Worm (Caenorhabditis elegans): ENCODE measurements around the gene F53B2.8.
"Not testable (repeated sequence)": the region's sequence is repeated elsewhere in the genome, so short reads cannot be mapped to it uniquely, and the experiment has no call there.

F53B2.8 gene

ce11 chrIV:12531464-12531863 lies 4.3 kb upstream of the F53B2.8 start:
- TF ChIP-seq hlh-1 (tag; optimal IDR thresholded peaks at IDR 0.05) (no peak), ceh-43 (GFP tag; optimal IDR thresholded peaks at IDR 0.05) (no peak), sem-2 (GFP tag; optimal IDR thresholded peaks at IDR 0.05) (no peak), ceh-39 (tag; optimal IDR thresholded peaks at IDR 0.05) (no peak), drap-1 (GFP tag; optimal IDR thresholded peaks at IDR 0.05) (no peak), nhr-237 (tag; optimal IDR thresholded peaks at IDR 0.05) (no peak), blmp-1 (tag; optimal IDR thresholded peaks at IDR 0.05) (no peak), M03D4.4 (tag; optimal IDR thresholded peaks at IDR 0.05) (no peak), mls-2 (tag; optimal IDR thresholded peaks at IDR 0.05) (no peak), tbx-8 (GFP tag; optimal IDR thresholded peaks at IDR 0.05) (no peak), flh-1 (GFP tag; optimal IDR thresholded peaks at IDR 0.05) (no peak), sptf-1 (tag; optimal IDR thresholded peaks at IDR 0.05) (no peak)

ce11 chrIV:12531047-12531446 lies 3.9 kb upstream of the F53B2.8 start, which contains the start of gene F53B2.5:
F53B2.5 (minus strand) TSS chrIV:12531147.
- TF ChIP-seq bed-3 (GFP tag; optimal IDR thresholded peaks at IDR 0.05) (no peak), mls-2 (tag; optimal IDR thresholded peaks at IDR 0.05) (no peak)

- TF ChIP-seq blmp-1 (tag; optimal IDR thresholded peaks at IDR 0.05) (no peak), lsy-2 (tag; optimal IDR thresholded peaks at IDR 0.05) (no peak), lin-13 (tag; optimal IDR thresholded peaks at IDR 0.05) (no peak), ham-2 (GFP tag; optimal IDR thresholded peaks at IDR 0.05) (no peak), mep-1 (tag; optimal IDR thresholded peaks at IDR 0.05) (no peak), mab-5 (tag; optimal IDR thresholded peaks at IDR 0.05) (no peak), sem-2 (GFP tag; optimal IDR thresholded peaks at IDR 0.05) (no peak), mls-2 (tag; optimal IDR thresholded peaks at IDR 0.05) (no peak), ces-1 (GFP tag; optimal IDR thresholded peaks at IDR 0.05) (no peak), ceh-43 (GFP tag; optimal IDR thresholded peaks at IDR 0.05) (no peak), nhr-12 (tag; optimal IDR thresholded peaks at IDR 0.05) (no peak), unc-120 (tag; optimal IDR thresholded peaks at IDR 0.05; ENCODE audit: poor library complexity, severe bottlenecking) (no peak), lin-32 (GFP tag; optimal IDR thresholded peaks at IDR 0.05) (no peak), drap-1 (GFP tag; optimal IDR thresholded peaks at IDR 0.05) (no peak), ztf-11 (tag; optimal IDR thresholded peaks at IDR 0.05) (no peak)
Measured at ce11 chrIV:12525409-12525808, 1.8 kb downstream of the F53B2.8 start, which contains the start of gene eak-4. eak-4 (minus strand) TSS chrIV:12525509.

ce11 chrIV:12522521-12522920 lies 4.7 kb downstream of the F53B2.8 start, which contains the start of gene sru-13:
sru-13 (minus strand) TSS chrIV:12522621.
- TF ChIP-seq ces-1 (GFP tag; optimal IDR thresholded peaks at IDR 0.05) (no peak), unc-62 (GFP tag; optimal IDR thresholded peaks at IDR 0.05) (no peak), nhr-2 (tag; optimal IDR thresholded peaks at IDR 0.05) (no peak), mls-2 (tag; optimal IDR thresholded peaks at IDR 0.05) (no peak), mep-1 (tag; optimal IDR thresholded peaks at IDR 0.05) (no peak), mab-5 (tag; optimal IDR thresholded peaks at IDR 0.05) (no peak), M03D4.4 (tag; optimal IDR thresholded peaks at IDR 0.05) (no peak), lsy-2 (tag; optimal IDR thresholded peaks at IDR 0.05) (no peak), lin-32 (GFP tag; optimal IDR thresholded peaks at IDR 0.05) (no peak), cnd-1 (tag; optimal IDR thresholded peaks at IDR 0.05) (no peak), pha-4 (tag; optimal IDR thresholded peaks at IDR 0.05) (no peak), snpc-4 (tag; optimal IDR thresholded peaks at IDR 0.05) (no peak), nhr-28 (tag; optimal IDR thresholded peaks at IDR 0.05) (no peak), drap-1 (GFP tag; optimal IDR thresholded peaks at IDR 0.05) (no peak), ham-2 (GFP tag; optimal IDR thresholded peaks at IDR 0.05) (no peak)

ce11 chrIV:12520150-12520549 lies 7.0 kb downstream of the F53B2.8 start, which contains the start of gene tsp-4:
tsp-4 (minus strand) TSS chrIV:12520250.
- TF ChIP-seq ceh-39 (tag; optimal IDR thresholded peaks at IDR 0.05) (no peak), lin-13 (tag; optimal IDR thresholded peaks at IDR 0.05) (no peak), flh-1 (GFP tag; optimal IDR thresholded peaks at IDR 0.05) (no peak), elt-3 (tag; optimal IDR thresholded peaks at IDR 0.05) (no peak), snpc-4 (tag; optimal IDR thresholded peaks at IDR 0.05) (no peak), ham-2 (GFP tag; optimal IDR thresholded peaks at IDR 0.05) (no peak)

- not testable (repeated sequence) for TF ChIP-seq blmp-1, mep-1, lsy-2 (tag; optimal IDR thresholded peaks at IDR 0.05)
Measured at ce11 chrIV:12505397-12505796, 21.8 kb downstream of the F53B2.8 start, which contains the start of gene sru-17. sru-17 (plus strand) TSS chrIV:12505697.

Measured in whole organism, mixed stage, embryonic.